Worm (Caenorhabditis elegans) whole organism, mixed stage, embryonic: ENCODE results near the gene scav-4.
A peak's percentile ranks its signal among the peaks of the same experiment; 100 is the strongest.

Experiments
- M03D4.4 ChIP-seq: sonication (generic microtip); optimal IDR thresholded peaks from 2 replicates; lab custom pipeline; 2017; ENCODE audit warnings: mild to moderate bottlenecking, missing genetic modification characterization, missing compliant biosample characterization
- bed-3 ChIP-seq: fragments of 200-800 bp; sonication (Bioruptor generic); optimal IDR thresholded peaks from 3 replicates; lab custom pipeline; 2018; ENCODE audit warnings: mild to moderate bottlenecking, missing genetic modification characterization, moderate library complexity, missing compliant biosample characterization
- blmp-1 ChIP-seq: fragments of 150-350 bp; optimal IDR thresholded peaks from 2 replicates; lab custom pipeline; 2014; ENCODE audit warnings: missing biosample characterization, missing genetic modification characterization
- ceh-39 ChIP-seq: fragments of 150-350 bp; optimal IDR thresholded peaks from 2 replicates; lab custom pipeline; 2014; ENCODE audit warnings: missing biosample characterization, missing genetic modification characterization
- ceh-43 ChIP-seq: fragments of 200-800 bp; sonication (Bioruptor generic); optimal IDR thresholded peaks from 2 replicates; lab custom pipeline; 2018; ENCODE audit warnings: mild to moderate bottlenecking, missing genetic modification characterization, moderate library complexity, missing compliant biosample characterization
- ceh-83 ChIP-seq: fragments of 200-800 bp; sonication (Bioruptor generic); optimal IDR thresholded peaks from 2 replicates; lab custom pipeline; 2018; ENCODE audit warnings: mild to moderate bottlenecking, missing genetic modification characterization, missing compliant biosample characterization
- ces-1 ChIP-seq: fragments of 150-350 bp; optimal IDR thresholded peaks from 2 replicates; lab custom pipeline; 2014; ENCODE audit warnings: missing biosample characterization, missing genetic modification reagents, missing genetic modification characterization
- cnd-1 ChIP-seq: fragments of 200-800 bp; sonication (Bioruptor generic); optimal IDR thresholded peaks from 2 replicates; lab custom pipeline; 2018; ENCODE audit warnings: mild to moderate bottlenecking, missing genetic modification characterization, missing compliant biosample characterization
- drap-1 ChIP-seq: fragments of 200-800 bp; sonication (Bioruptor generic); optimal IDR thresholded peaks from 3 replicates; lab custom pipeline; 2018; ENCODE audit warnings: mild to moderate bottlenecking, missing genetic modification characterization, missing compliant biosample characterization
- elt-1 ChIP-seq: sonication (generic microtip); optimal IDR thresholded peaks from 2 replicates; lab custom pipeline; 2017; ENCODE audit warnings: missing genetic modification characterization, mild to moderate bottlenecking, missing compliant biosample characterization, antibody characterized with exemption, moderate library complexity, borderline replicate concordance; ENCODE audit not compliant: insufficient read depth
- elt-3 ChIP-seq: fragments of 150-350 bp; optimal IDR thresholded peaks from 2 replicates; lab custom pipeline; 2014; ENCODE audit warnings: missing biosample characterization, missing genetic modification characterization
- flh-1 ChIP-seq: fragments of 200-800 bp; sonication (Bioruptor generic); optimal IDR thresholded peaks from 2 replicates; lab custom pipeline; 2018; ENCODE audit warnings: mild to moderate bottlenecking, missing genetic modification characterization, moderate library complexity, missing compliant biosample characterization
- ham-2 ChIP-seq: fragments of 200-800 bp; sonication (Bioruptor generic); optimal IDR thresholded peaks from 2 replicates; lab custom pipeline; 2018; ENCODE audit warnings: mild to moderate bottlenecking, missing genetic modification characterization, missing compliant biosample characterization
- lin-13 ChIP-seq: fragments of 150-350 bp; optimal IDR thresholded peaks from 2 replicates; lab custom pipeline; 2014; ENCODE audit warnings: missing biosample characterization, missing genetic modification characterization
- lin-32 ChIP-seq: fragments of 200-800 bp; sonication (Bioruptor generic); optimal IDR thresholded peaks from 2 replicates; lab custom pipeline; 2018; ENCODE audit warnings: mild to moderate bottlenecking, missing genetic modification characterization, missing compliant biosample characterization
- lsy-2 ChIP-seq: fragments of 150-350 bp; optimal IDR thresholded peaks from 2 replicates; lab custom pipeline; 2014; ENCODE audit warnings: missing biosample characterization, missing genetic modification characterization
- mab-5 ChIP-seq: fragments of 150-350 bp; optimal IDR thresholded peaks from 2 replicates; lab custom pipeline; 2014; ENCODE audit warnings: missing biosample characterization, missing genetic modification characterization
- mep-1 ChIP-seq: fragments of 150-350 bp; optimal IDR thresholded peaks from 2 replicates; lab custom pipeline; 2017; ENCODE audit warnings: missing biosample characterization, missing genetic modification reagents, missing genetic modification characterization, inconsistent platforms
- nhr-12 ChIP-seq: fragments of 150-350 bp; optimal IDR thresholded peaks from 2 replicates; lab custom pipeline; 2014; ENCODE audit warnings: missing biosample characterization, missing genetic modification characterization
- nhr-2 ChIP-seq: fragments of 150-350 bp; optimal IDR thresholded peaks from 2 replicates; lab custom pipeline; 2014; ENCODE audit warnings: missing biosample characterization, missing genetic modification characterization
- nhr-237 ChIP-seq: fragments of 150-350 bp; optimal IDR thresholded peaks from 2 replicates; lab custom pipeline; 2014; ENCODE audit warnings: missing biosample characterization, missing genetic modification characterization
- nhr-28 ChIP-seq: fragments of 150-350 bp; optimal IDR thresholded peaks from 2 replicates; lab custom pipeline; 2014; ENCODE audit warnings: missing biosample characterization, missing genetic modification characterization
- nhr-76 ChIP-seq: sonication (generic microtip); optimal IDR thresholded peaks from 2 replicates; lab custom pipeline; 2017; ENCODE audit warnings: missing biosample characterization, missing genetic modification characterization
- pha-4 ChIP-seq: fragments of 150-350 bp; optimal IDR thresholded peaks from 2 replicates; lab custom pipeline; 2018; ENCODE audit warnings: missing biosample characterization, missing genetic modification reagents, missing genetic modification characterization
- sem-2 ChIP-seq: fragments of 200-800 bp; sonication (Bioruptor generic); optimal IDR thresholded peaks from 2 replicates; lab custom pipeline; 2018; ENCODE audit warnings: mild to moderate bottlenecking, missing genetic modification characterization, missing compliant biosample characterization
- snpc-4 ChIP-seq: fragments of 150-350 bp; optimal IDR thresholded peaks from 2 replicates; lab custom pipeline; 2014; ENCODE audit warnings: missing biosample characterization, missing genetic modification characterization
- tbx-8 ChIP-seq: fragments of 200-800 bp; sonication (Bioruptor generic); optimal IDR thresholded peaks from 2 replicates; lab custom pipeline; 2018; ENCODE audit warnings: mild to moderate bottlenecking, missing genetic modification characterization, moderate library complexity, missing compliant biosample characterization
- unc-120 ChIP-seq: sonication (generic microtip); optimal IDR thresholded peaks from 2 replicates; lab custom pipeline; 2017; ENCODE audit warnings: missing genetic modification characterization, missing compliant biosample characterization; ENCODE audit not compliant: poor library complexity, severe bottlenecking
- unc-39 ChIP-seq: fragments of 150-350 bp; optimal IDR thresholded peaks from 2 replicates; lab custom pipeline; 2014; ENCODE audit warnings: missing biosample characterization, missing genetic modification characterization
- unc-62 ChIP-seq: fragments of 150-350 bp; optimal IDR thresholded peaks from 2 replicates; lab custom pipeline; 2014; ENCODE audit warnings: missing biosample characterization, missing genetic modification reagents, missing genetic modification characterization
- zip-8 ChIP-seq: fragments of 150-350 bp; optimal IDR thresholded peaks from 2 replicates; lab custom pipeline; 2014; ENCODE audit warnings: missing biosample characterization, missing genetic modification characterization
- ztf-11 ChIP-seq: fragments of 150-350 bp; optimal IDR thresholded peaks from 2 replicates; lab custom pipeline; 2014; ENCODE audit warnings: missing biosample characterization, missing genetic modification characterization

Gene scav-4

DNA sequence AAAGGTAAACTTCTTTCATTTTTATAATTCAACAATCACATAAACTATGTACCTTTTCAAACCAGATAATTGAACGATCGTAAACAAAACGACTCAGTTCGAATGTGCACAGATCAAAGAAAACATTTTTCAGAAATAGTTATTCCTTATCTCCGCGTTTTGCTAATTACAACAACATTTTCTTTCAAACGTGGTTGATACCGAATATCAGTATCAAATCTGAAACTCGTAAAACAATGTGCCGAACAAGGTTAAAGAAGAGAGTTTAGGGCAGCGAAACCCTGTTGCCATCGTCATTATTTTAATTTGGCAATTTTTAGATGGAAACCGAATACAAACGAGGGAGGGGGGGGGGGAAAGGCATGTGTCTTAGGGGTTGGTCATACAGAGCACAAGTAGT is at the start of gene scav-4:
TSS of gene scav-4 (plus strand) at position 383 of the 400 bp plus-strand sequence.
- no peak for TF ChIP-seq snpc-4
- no peak for TF ChIP-seq sem-2
- no peak for TF ChIP-seq zip-8
- TF ChIP-seq nhr-2 (tag; lab: Kevin White, UChicago) = no peak
- no peak for TF ChIP-seq lsy-2 (tag; lab: Kevin White, UChicago)
- no peak for TF ChIP-seq tbx-8 (GFP tag; lab: Kevin White, UChicago)

DNA sequence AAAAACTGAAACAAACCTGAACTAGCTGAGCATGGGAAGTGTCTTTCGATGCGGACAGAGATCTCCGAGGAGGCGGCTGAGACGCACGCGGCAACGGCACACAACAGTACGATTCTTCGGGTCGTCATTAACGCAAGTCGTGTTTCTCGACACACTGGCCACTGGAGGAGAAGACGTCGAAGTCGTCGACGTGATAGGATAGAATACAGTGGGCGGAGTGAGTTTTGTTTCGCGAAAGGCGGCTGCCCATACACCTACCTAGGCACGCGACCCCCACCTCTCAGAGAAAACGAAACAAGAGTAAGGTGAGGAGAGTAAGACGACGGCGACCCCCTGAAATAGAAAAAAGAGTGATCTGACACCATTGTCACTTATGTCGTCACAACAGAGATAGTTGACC is 46.8 kb upstream of the scav-4 start, which contains the start of gene gmap-1:
TSS of gene gmap-1 (minus strand) at position 211 of the 400 bp plus-strand sequence.
- TF ChIP-seq ztf-11 (tag; lab: Kevin White, UChicago) = no peak
- TF ChIP-seq elt-3 (tag; lab: Kevin White, UChicago) = no peak
- no peak for TF ChIP-seq flh-1
- TF ChIP-seq blmp-1 (tag; lab: Kevin White, UChicago) = no peak
- no peak for TF ChIP-seq cnd-1 (tag; lab: Kevin White, UChicago)
- no peak for TF ChIP-seq ceh-83 (GFP tag; lab: Kevin White, UChicago)
- no peak for TF ChIP-seq unc-62
- TF ChIP-seq lsy-2 (tag; lab: Kevin White, UChicago) = no peak
- TF ChIP-seq nhr-28 (tag; lab: Kevin White, UChicago) = no peak
- no peak for TF ChIP-seq bed-3 (GFP tag; lab: Kevin White, UChicago)
- no peak for TF ChIP-seq lin-32 (GFP tag; lab: Kevin White, UChicago)
- TF ChIP-seq mab-5 (tag; lab: Kevin White, UChicago) = no peak
- TF ChIP-seq ceh-43 (GFP tag; lab: Kevin White, UChicago) = no peak
- no peak for TF ChIP-seq zip-8
- no peak for TF ChIP-seq snpc-4
- no peak for TF ChIP-seq pha-4 (tag; lab: Kevin White, UChicago)
- no peak for TF ChIP-seq nhr-2 (tag; lab: Kevin White, UChicago)
- TF ChIP-seq drap-1 (GFP tag; lab: Kevin White, UChicago) = no peak

DNA sequence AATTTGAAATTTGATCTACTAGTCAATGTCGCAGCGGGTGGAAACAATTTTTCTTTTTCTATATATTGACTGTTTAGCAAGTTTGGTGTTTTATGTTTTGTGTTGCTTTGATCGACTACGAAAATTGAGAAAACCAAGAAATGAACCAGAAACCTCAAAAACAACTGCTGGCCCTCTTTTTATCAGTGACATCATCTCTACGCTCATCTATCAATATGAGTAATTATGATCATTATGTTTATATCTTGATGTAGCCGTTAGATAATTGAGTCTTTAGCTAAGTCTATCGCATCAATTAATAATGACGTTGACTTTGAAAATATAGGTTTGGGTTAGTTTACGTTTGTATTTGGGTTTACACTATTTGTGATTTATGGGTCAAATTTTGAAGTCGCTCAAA is 45.9 kb upstream of the scav-4 start:
- peak; percentile 89 for TF ChIP-seq unc-62
- TF ChIP-seq mep-1 (tag; lab: Kevin White, UChicago) = no peak
- TF ChIP-seq elt-1 = peak; percentile 96
- no peak for TF ChIP-seq ceh-39 (tag; lab: Kevin White, UChicago)

DNA sequence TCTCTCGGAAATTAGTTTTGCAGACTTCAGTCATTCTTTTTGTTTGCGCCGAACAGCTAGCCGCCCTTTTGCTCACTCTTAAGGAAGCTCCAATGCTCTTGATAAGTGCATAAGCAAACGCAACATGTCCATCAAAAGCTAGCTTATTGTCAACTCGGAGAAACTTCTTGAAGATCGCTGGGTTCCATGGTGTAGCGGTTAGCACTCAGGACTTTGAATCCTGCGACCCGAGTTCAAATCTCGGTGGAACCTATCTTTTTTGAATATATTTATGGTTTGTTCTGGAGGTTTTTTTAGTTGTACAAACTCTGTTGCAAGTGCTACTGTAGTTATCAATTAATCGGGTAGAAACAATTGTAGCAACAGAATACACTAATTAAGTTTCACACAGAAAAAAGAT is 44.1 kb upstream of the scav-4 start:
- TF ChIP-seq ztf-11 (tag; lab: Kevin White, UChicago) = no peak
- TF ChIP-seq nhr-28 (tag; lab: Kevin White, UChicago) = no peak
- no peak for TF ChIP-seq ham-2
- no peak for TF ChIP-seq M03D4.4 (tag; lab: Kevin White, UChicago)
- TF ChIP-seq ceh-43 (GFP tag; lab: Kevin White, UChicago) = no peak
- TF ChIP-seq pha-4 (tag; lab: Kevin White, UChicago) = no peak
- no peak for TF ChIP-seq sem-2
- TF ChIP-seq unc-39 = no peak

DNA sequence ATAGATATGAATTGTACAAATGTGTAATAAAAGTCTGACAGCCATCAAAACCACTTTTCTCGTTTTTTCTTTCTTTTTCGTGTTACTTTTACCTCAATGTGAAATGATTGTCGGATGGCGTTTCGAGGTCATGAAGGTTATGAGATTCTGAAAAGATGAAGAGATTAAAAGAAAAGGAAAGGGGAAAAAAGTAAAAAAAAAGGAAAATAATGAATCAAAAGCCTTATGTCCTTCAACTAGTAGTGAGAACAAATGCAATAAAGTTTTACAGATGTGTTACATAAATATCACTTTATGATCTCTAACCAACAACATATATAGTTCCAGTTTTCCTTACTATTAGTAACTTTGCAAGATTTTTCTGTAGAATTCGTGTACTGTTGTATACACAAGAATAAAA is 40.8 kb upstream of the scav-4 start, which contains the start of gene gmap-3:
TSS of gene gmap-3 (minus strand) at position 148 of the 400 bp plus-strand sequence.
- TF ChIP-seq nhr-237 (no peak), lin-32 (GFP tag; lab: Kevin White, UChicago) (no peak), lin-13 (tag; lab: Kevin White, UChicago) (no peak), unc-120 (no peak), M03D4.4 (tag; lab: Kevin White, UChicago) (no peak), nhr-76 (tag; lab: Kevin White, UChicago) (no peak), nhr-2 (tag; lab: Kevin White, UChicago) (no peak), ceh-83 (GFP tag; lab: Kevin White, UChicago) (no peak), flh-1 (no peak), ham-2 (no peak), zip-8 (no peak), lsy-2 (tag; lab: Kevin White, UChicago) (no peak), mep-1 (tag; lab: Kevin White, UChicago) (no peak), elt-1 (no peak), bed-3 (GFP tag; lab: Kevin White, UChicago) (no peak), ces-1 (GFP tag; lab: Kevin White, UChicago) (no peak), unc-39 (no peak), nhr-12 (tag; lab: Kevin White, UChicago) (no peak)
